Fruit fly (Drosophila melanogaster) whole organism, wandering third instar larva: ENCODE measurements around the gene CG9577.
"Not testable (repeated sequence)": the region's sequence is repeated elsewhere in the genome, so short reads cannot be mapped to it uniquely, and the experiment has no call there.

ENCODE experiments used
- Abd-B ChIP-seq: fragments of >200 bp; optimal IDR thresholded peaks from 2 replicates; lab custom pipeline; 2017; ENCODE audit warnings: missing biosample characterization, missing genetic modification characterization
- Dfd ChIP-seq: fragments of >200 bp; optimal IDR thresholded peaks from 2 replicates; lab custom pipeline; 2017; ENCODE audit warnings: missing biosample characterization, missing genetic modification characterization
- Hr78 ChIP-seq: fragments of >200 bp; optimal IDR thresholded peaks from 2 replicates; lab custom pipeline; 2017; ENCODE audit warnings: missing biosample characterization, missing genetic modification characterization
- Myc ChIP-seq: fragments of >200 bp; optimal IDR thresholded peaks from 2 replicates; lab custom pipeline; 2017
- N ChIP-seq: fragments of >200 bp; optimal IDR thresholded peaks from 2 replicates; lab custom pipeline; 2018; ENCODE audit warnings: missing biosample characterization, missing external identifiers, missing genetic modification characterization
- Rel ChIP-seq, 2 experiments: fragments of 200-800 bp; sonication (Bioruptor generic) in 1 of 2; optimal IDR thresholded peaks; 2 replicates in 1 of 2; 3 replicates in 1 of 2; lab custom pipeline; 2016 to 2019; ENCODE audit warnings: mild to moderate bottlenecking in 2 of 2, missing biosample characterization in 2 of 2, missing genetic modification characterization in 2 of 2, moderate library complexity in 1 of 2
- Sp1 ChIP-seq: fragments of 200-800 bp; sonication (Bioruptor generic); optimal IDR thresholded peaks from 3 replicates; lab custom pipeline; 2019; ENCODE audit warnings: missing biosample characterization, mild to moderate bottlenecking, missing genetic modification characterization, moderate library complexity
- Vsx2 ChIP-seq: fragments of 200-300, 225-300 bp; sonication (Bioruptor generic); optimal IDR thresholded peaks from 2 replicates; lab custom pipeline; 2018; ENCODE audit warnings: missing biosample characterization, missing genetic modification characterization; ENCODE audit not compliant: partially characterized antibody
- dl ChIP-seq, 2 experiments: fragments of 175-275, 200-275 bp in 1 of 2; fragments of 200-275 bp in 1 of 2; sonication (Bioruptor generic); optimal IDR thresholded peaks; lab custom pipeline; 2018; ENCODE audit warnings: mild to moderate bottlenecking in 2 of 2, missing biosample characterization in 2 of 2, missing genetic modification characterization in 2 of 2, moderate library complexity in 2 of 2; ENCODE audit not compliant: partially characterized antibody in 2 of 2, insufficient read depth in 1 of 2
- fru ChIP-seq: fragments of 200-800 bp; sonication (Bioruptor generic); optimal IDR thresholded peaks from 3 replicates; lab custom pipeline; 2016; ENCODE audit warnings: missing biosample characterization, mild to moderate bottlenecking, missing genetic modification characterization
- pan ChIP-seq: fragments of >200 bp; optimal IDR thresholded peaks from 2 replicates; lab custom pipeline; 2017
- tai ChIP-seq: sonication (Bioruptor generic); optimal IDR thresholded peaks from 2 replicates; lab custom pipeline; 2016; ENCODE audit warnings: missing biosample characterization, missing genetic modification characterization
- usp ChIP-seq: fragments of >200 bp; optimal IDR thresholded peaks from 2 replicates; lab custom pipeline; 2017; ENCODE audit warnings: missing biosample characterization, missing genetic modification characterization

DNA sequence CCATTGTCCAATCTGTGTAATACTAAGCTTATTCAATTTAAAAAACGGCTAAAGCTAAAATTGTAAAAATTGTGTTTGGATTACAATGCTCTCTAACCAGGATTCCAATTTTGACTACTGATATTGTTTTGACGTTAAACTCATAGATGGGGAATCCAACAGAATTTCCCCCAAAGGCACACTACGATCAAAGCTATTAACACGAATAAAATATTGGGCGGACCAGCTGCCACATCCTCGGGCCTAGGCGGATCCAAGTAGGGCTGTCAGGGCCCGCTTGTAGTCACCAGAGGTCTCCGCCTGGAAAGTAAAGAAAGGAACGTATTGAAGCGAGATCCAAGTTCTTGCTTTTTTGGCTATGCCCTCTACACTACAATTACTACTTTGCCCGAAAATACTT, 19.9 kb downstream of the CG9577 start, which contains the start of gene Sdic2:
- TF ChIP-seq fru (GFP tag; lab: Kevin White, UChicago); pan (lab: Kevin White, UChicago); N (GFP tag; lab: Kevin White, UChicago); dl (GFP tag; optimal IDR thresholded peaks at IDR 0.05; lab: Kevin White, UChicago; ENCODE audit: insufficient read depth in 1 of 2, partially characterized antibody in 2 of 2); Rel (GFP tag; optimal IDR thresholded peaks at IDR 0.05; lab: Kevin White, UChicago); Rel (tag; optimal IDR thresholded peaks at IDR 0.05; lab: Kevin White, UChicago); Vsx2 (GFP tag; lab: Kevin White, UChicago); Abd-B (GFP tag; lab: Kevin White, UChicago); Dfd (GFP tag; lab: Kevin White, UChicago); Sp1 (GFP tag; lab: Kevin White, UChicago); Hr78 (GFP tag; lab: Kevin White, UChicago); Myc (lab: Kevin White, UChicago); usp (GFP tag; lab: Kevin White, UChicago); tai (GFP tag; lab: Kevin White, UChicago): not testable (repeated sequence)
